Fruit fly (Drosophila melanogaster) whole organism, wandering third instar larva: ENCODE data around the gene Uch-L5R.

ENCODE experiments used
- CG9705 ChIP-seq: fragments of 200-800 bp; sonication (Bioruptor generic); optimal IDR thresholded peaks from 2 replicates; lab custom pipeline; 2018; ENCODE audit warnings: missing biosample characterization, mild to moderate bottlenecking, missing genetic modification characterization
- CrebA ChIP-seq: fragments of 200-800 bp; sonication (Bioruptor generic); optimal IDR thresholded peaks from 2 replicates; lab custom pipeline; 2016; ENCODE audit warnings: missing biosample characterization, mild to moderate bottlenecking, missing genetic modification characterization, borderline replicate concordance
- Dfd ChIP-seq: fragments of >200 bp; optimal IDR thresholded peaks from 2 replicates; lab custom pipeline; 2017; ENCODE audit warnings: missing biosample characterization, missing genetic modification characterization
- Dif ChIP-seq: fragments of 200-275, 200-300 bp; sonication (Bioruptor generic); optimal IDR thresholded peaks from 2 replicates; lab custom pipeline; 2018; ENCODE audit warnings: missing biosample characterization, missing genetic modification characterization; ENCODE audit not compliant: partially characterized antibody
- GATAd ChIP-seq: sonication (Bioruptor generic); optimal IDR thresholded peaks from 2 replicates; lab custom pipeline; 2016; ENCODE audit warnings: missing biosample characterization, missing genetic modification characterization
- Hnf4 ChIP-seq: fragments of 200-800 bp; sonication (Bioruptor generic); optimal IDR thresholded peaks from 2 replicates; lab custom pipeline; 2016; ENCODE audit warnings: missing biosample characterization, mild to moderate bottlenecking, missing genetic modification characterization
- Hr78 ChIP-seq: fragments of >200 bp; optimal IDR thresholded peaks from 2 replicates; lab custom pipeline; 2017; ENCODE audit warnings: missing biosample characterization, missing genetic modification characterization
- Jra ChIP-seq: sonication (Bioruptor generic); optimal IDR thresholded peaks from 2 replicates; lab custom pipeline; 2016; ENCODE audit warnings: missing biosample characterization, missing genetic modification characterization
- Mio ChIP-seq: sonication (Bioruptor generic); optimal IDR thresholded peaks from 2 replicates; lab custom pipeline; 2016; ENCODE audit warnings: missing biosample characterization, missing genetic modification characterization
- Myc ChIP-seq: fragments of >200 bp; optimal IDR thresholded peaks from 2 replicates; lab custom pipeline; 2017
- N ChIP-seq: fragments of >200 bp; optimal IDR thresholded peaks from 2 replicates; lab custom pipeline; 2018; ENCODE audit warnings: missing biosample characterization, missing external identifiers, missing genetic modification characterization
- Rel ChIP-seq, 2 experiments: fragments of 200-800 bp; sonication (Bioruptor generic) in 1 of 2; optimal IDR thresholded peaks; 2 replicates in 1 of 2; 3 replicates in 1 of 2; lab custom pipeline; 2016 to 2019; ENCODE audit warnings: mild to moderate bottlenecking in 2 of 2, missing biosample characterization in 2 of 2, missing genetic modification characterization in 2 of 2, moderate library complexity in 1 of 2
- Sp1 ChIP-seq: fragments of 200-800 bp; sonication (Bioruptor generic); optimal IDR thresholded peaks from 3 replicates; lab custom pipeline; 2019; ENCODE audit warnings: missing biosample characterization, mild to moderate bottlenecking, missing genetic modification characterization, moderate library complexity
- Vsx2 ChIP-seq: fragments of 200-300, 225-300 bp; sonication (Bioruptor generic); optimal IDR thresholded peaks from 2 replicates; lab custom pipeline; 2018; ENCODE audit warnings: missing biosample characterization, missing genetic modification characterization; ENCODE audit not compliant: partially characterized antibody
- brk ChIP-seq: fragments of 200-800 bp; sonication (Bioruptor generic); optimal IDR thresholded peaks from 2 replicates; lab custom pipeline; 2016; ENCODE audit warnings: missing biosample characterization, mild to moderate bottlenecking, missing genetic modification characterization
- dl ChIP-seq, 2 experiments: fragments of 175-275, 200-275 bp in 1 of 2; fragments of 200-275 bp in 1 of 2; sonication (Bioruptor generic); optimal IDR thresholded peaks; lab custom pipeline; 2018; ENCODE audit warnings: mild to moderate bottlenecking in 2 of 2, missing biosample characterization in 2 of 2, missing genetic modification characterization in 2 of 2, moderate library complexity in 2 of 2; ENCODE audit not compliant: partially characterized antibody in 2 of 2, insufficient read depth in 1 of 2
- dmrt93B ChIP-seq: fragments of 200-800 bp; sonication (Bioruptor generic); optimal IDR thresholded peaks from 2 replicates; lab custom pipeline; 2018; ENCODE audit warnings: missing biosample characterization, mild to moderate bottlenecking, missing genetic modification characterization
- dsf ChIP-seq: sonication (Bioruptor generic); optimal IDR thresholded peaks from 2 replicates; lab custom pipeline; 2016; ENCODE audit warnings: missing biosample characterization, missing genetic modification characterization, borderline replicate concordance
- ey ChIP-seq: fragments of 200-800 bp; sonication (Bioruptor generic); optimal IDR thresholded peaks from 2 replicates; lab custom pipeline; 2016; ENCODE audit warnings: missing biosample characterization, missing genetic modification characterization
- foxo ChIP-seq, 2 experiments: fragments of 200-800 bp; sonication (Bioruptor generic); optimal IDR thresholded peaks; 2 replicates in 1 of 2; 3 replicates in 1 of 2; lab custom pipeline; 2016 to 2017; ENCODE audit warnings: missing biosample characterization in 2 of 2, missing genetic modification characterization in 2 of 2
- fru ChIP-seq: fragments of 200-800 bp; sonication (Bioruptor generic); optimal IDR thresholded peaks from 3 replicates; lab custom pipeline; 2016; ENCODE audit warnings: missing biosample characterization, mild to moderate bottlenecking, missing genetic modification characterization
- h ChIP-seq: fragments of 200-800 bp; sonication (Bioruptor generic); optimal IDR thresholded peaks from 3 replicates; lab custom pipeline; 2016; ENCODE audit warnings: missing biosample characterization, mild to moderate bottlenecking, missing genetic modification characterization
- jim ChIP-seq: fragments of 175-275, 200-325 bp; sonication (Bioruptor generic); optimal IDR thresholded peaks from 2 replicates; lab custom pipeline; 2016; ENCODE audit warnings: missing biosample characterization, mild to moderate bottlenecking, missing genetic modification characterization
- lola ChIP-seq: fragments of >200 bp; optimal IDR thresholded peaks from 2 replicates; lab custom pipeline; 2017; ENCODE audit warnings: missing biosample characterization, missing genetic modification characterization
- pan ChIP-seq: fragments of >200 bp; optimal IDR thresholded peaks from 2 replicates; lab custom pipeline; 2017
- psq ChIP-seq: fragments of 200-800 bp; sonication (Bioruptor generic); optimal IDR thresholded peaks from 3 replicates; lab custom pipeline; 2017; ENCODE audit warnings: missing biosample characterization, mild to moderate bottlenecking, missing genetic modification characterization, moderate library complexity
- rgr ChIP-seq: fragments of 200-800 bp; sonication (Bioruptor generic); optimal IDR thresholded peaks from 3 replicates; lab custom pipeline; 2016; ENCODE audit warnings: missing biosample characterization, mild to moderate bottlenecking, missing genetic modification characterization
- sage ChIP-seq: fragments of 200-800 bp; sonication (Bioruptor generic); optimal IDR thresholded peaks from 2 replicates; lab custom pipeline; 2016; ENCODE audit warnings: missing biosample characterization, mild to moderate bottlenecking, missing genetic modification characterization
- tai ChIP-seq: sonication (Bioruptor generic); optimal IDR thresholded peaks from 2 replicates; lab custom pipeline; 2016; ENCODE audit warnings: missing biosample characterization, missing genetic modification characterization

The Uch-L5R gene

dm6 chrX:12072718-12073117 lies 16.3 kb upstream of the Uch-L5R start, which contains the start of gene moon:
TSS of gene moon (minus strand) at chrX:12072818.
- TF ChIP-seq Dif (GFP tag; lab: Kevin White, UChicago), result no peak
- no peak for TF ChIP-seq rgr (GFP tag; lab: Kevin White, UChicago)
- TF ChIP-seq Sp1, result no peak
- no peak for TF ChIP-seq foxo (GFP tag; optimal IDR thresholded peaks at IDR 0.05; lab: Kevin White, UChicago)
- TF ChIP-seq GATAd (GFP tag; lab: Kevin White, UChicago), result no peak
- no peak for TF ChIP-seq sage (GFP tag; lab: Kevin White, UChicago)
- no peak for TF ChIP-seq Hr78
- TF ChIP-seq dl (GFP tag; optimal IDR thresholded peaks at IDR 0.05; lab: Kevin White, UChicago; ENCODE audit: insufficient read depth in 1 of 2, partially characterized antibody in 2 of 2), result no peak
- TF ChIP-seq dmrt93B (GFP tag; lab: Kevin White, UChicago), result no peak
- TF ChIP-seq CrebA (GFP tag; lab: Kevin White, UChicago), result no peak
- TF ChIP-seq Myc (lab: Kevin White, UChicago), result no peak
- TF ChIP-seq jim (GFP tag; lab: Kevin White, UChicago), result no peak
- TF ChIP-seq psq (GFP tag; lab: Kevin White, UChicago), result no peak
- no peak for TF ChIP-seq Hnf4 (GFP tag; lab: Kevin White, UChicago)
- TF ChIP-seq Mio (GFP tag; lab: Kevin White, UChicago), result no peak

DNA sequence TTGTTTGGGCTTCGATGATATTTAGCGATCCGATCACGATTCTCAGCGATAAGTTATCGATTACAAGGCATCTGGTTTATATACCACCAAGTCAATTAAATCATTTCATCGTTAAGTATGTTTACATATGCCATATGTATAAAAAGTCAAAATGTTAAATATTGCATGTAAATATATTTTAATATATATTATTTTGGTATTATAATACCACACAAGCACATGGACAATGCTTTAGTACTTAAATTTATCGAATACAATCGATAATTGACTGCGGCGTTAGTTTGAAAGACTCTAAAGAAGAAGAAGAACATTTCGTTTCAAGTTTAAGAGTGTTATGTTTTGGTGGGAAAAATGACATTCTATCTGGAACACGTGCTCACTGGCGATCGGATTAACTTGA lies 13.7 kb upstream of the Uch-L5R start, which contains the start of gene CG34323:
Gene CG34323 (plus strand): TSS at position 301 of the 400 bp plus-strand sequence.
- TF ChIP-seq lola (GFP tag; lab: Kevin White, UChicago) (no peak), rgr (GFP tag; lab: Kevin White, UChicago) (no peak), Jra (GFP tag; lab: Kevin White, UChicago) (no peak), dl (GFP tag; optimal IDR thresholded peaks at IDR 0.05; lab: Kevin White, UChicago; ENCODE audit: insufficient read depth in 1 of 2, partially characterized antibody in 2 of 2) (no peak), Rel (GFP tag; optimal IDR thresholded peaks at IDR 0.05; lab: Kevin White, UChicago) (no peak), Rel (tag; optimal IDR thresholded peaks at IDR 0.05; lab: Kevin White, UChicago) (no peak), CG9705 (GFP tag; lab: Kevin White, UChicago) (no peak), h (GFP tag; lab: Kevin White, UChicago) (no peak), Hr78 (no peak), brk (no peak), Vsx2 (GFP tag; lab: Kevin White, UChicago) (no peak), Dfd (no peak)

DNA sequence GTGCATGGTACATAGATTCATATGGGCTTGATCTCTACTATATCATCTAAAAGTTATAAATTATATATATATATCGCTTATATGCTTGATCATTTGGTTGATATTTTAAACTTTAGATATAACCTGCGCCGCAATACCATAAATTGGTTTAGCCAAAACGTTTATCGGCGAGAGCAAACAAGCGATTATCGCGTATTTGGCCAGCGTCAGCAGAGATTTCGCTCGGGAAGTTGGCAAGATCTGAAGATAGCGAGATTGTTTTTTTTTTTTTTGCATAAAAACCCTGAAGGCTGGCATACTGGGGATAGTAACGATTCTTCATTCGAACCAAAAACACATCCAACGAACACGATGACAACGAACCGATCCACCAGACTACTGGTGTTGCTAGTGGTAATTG lies 3.1 kb upstream of the Uch-L5R start, which contains the start of gene Muc11A:
Gene Muc11A (plus strand): TSS at position 301 of the 400 bp plus-strand sequence.
- TF ChIP-seq dsf (no peak), GATAd (GFP tag; lab: Kevin White, UChicago) (no peak), Mio (GFP tag; lab: Kevin White, UChicago) (no peak), Hnf4 (GFP tag; lab: Kevin White, UChicago) (no peak), dl (GFP tag; optimal IDR thresholded peaks at IDR 0.05; lab: Kevin White, UChicago; ENCODE audit: insufficient read depth in 1 of 2, partially characterized antibody in 2 of 2) (no peak), psq (GFP tag; lab: Kevin White, UChicago) (no peak)

DNA sequence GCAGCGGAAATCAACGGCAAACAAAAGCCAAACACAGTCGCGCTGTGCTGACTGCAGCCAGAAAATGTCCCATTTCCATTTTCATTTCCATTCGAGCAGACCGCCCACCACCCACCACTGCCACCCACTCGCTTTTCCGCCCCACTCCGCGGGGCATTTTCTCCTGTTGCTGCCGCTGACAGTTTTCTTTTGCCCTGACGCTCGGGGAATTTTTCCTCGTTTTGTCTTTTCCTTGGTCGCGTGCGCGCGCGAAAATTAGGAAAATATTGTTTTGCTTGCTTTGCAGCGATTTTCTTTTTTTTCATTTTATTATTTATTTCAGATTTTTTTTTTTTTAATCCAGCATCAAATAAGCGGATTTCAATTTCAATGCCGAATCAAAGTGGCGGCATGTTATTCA lies 6.1 kb downstream of the Uch-L5R start:
- TF ChIP-seq GATAd (GFP tag; lab: Kevin White, UChicago) (no peak), tai (no peak), Hr78 (no peak), foxo (GFP tag; optimal IDR thresholded peaks at IDR 0.05; lab: Kevin White, UChicago) (no peak)

- no peak for TF ChIP-seq pan (lab: Kevin White, UChicago)
- no peak for TF ChIP-seq fru (GFP tag; lab: Kevin White, UChicago)
- no peak for TF ChIP-seq brk
- no peak for TF ChIP-seq CG9705 (GFP tag; lab: Kevin White, UChicago)
- no peak for TF ChIP-seq ey (GFP tag; lab: Kevin White, UChicago)
- TF ChIP-seq tai, result no peak
- TF ChIP-seq lola (GFP tag; lab: Kevin White, UChicago), result no peak
Measured at dm6 chrX:12043398-12043797, 13.0 kb downstream of the Uch-L5R start, which contains the start of gene Ten-a. TSS of gene Ten-a (plus strand) at chrX:12043698.

- peak; percentile 19 for TF ChIP-seq brk
- TF ChIP-seq N (GFP tag; lab: Kevin White, UChicago), result no peak
- TF ChIP-seq Myc (lab: Kevin White, UChicago), result peak; percentile 51
Measured at dm6 chrX:12035207-12035606, 21.2 kb downstream of the Uch-L5R start.
